Worm (Caenorhabditis elegans) whole organism, L1 larva: Measurements from ENCODE around the gene C50F4.9.

Experiments used
- C04F5.9 ChIP-seq: sonication (generic microtip); optimal IDR thresholded peaks from 2 replicates; lab custom pipeline; 2016; ENCODE audit warnings: missing genetic modification characterization, missing compliant biosample characterization
- C34B4.2 ChIP-seq: sonication (generic microtip); optimal IDR thresholded peaks from 2 replicates; lab custom pipeline; 2017; ENCODE audit warnings: mild to moderate bottlenecking, missing genetic modification characterization, missing compliant biosample characterization
- F16B12.6 ChIP-seq: fragments of 150-350 bp; optimal IDR thresholded peaks from 2 replicates; lab custom pipeline; 2014; ENCODE audit warnings: missing biosample characterization, missing genetic modification characterization
- Y116A8C.19 ChIP-seq: sonication (generic microtip); optimal IDR thresholded peaks from 2 replicates; lab custom pipeline; 2016; ENCODE audit warnings: missing compliant biosample characterization, missing genetic modification characterization, borderline replicate concordance
- alr-1 ChIP-seq: fragments of 200-800 bp; sonication (Bioruptor generic); optimal IDR thresholded peaks from 2 replicates; lab custom pipeline; 2018; ENCODE audit warnings: borderline replicate concordance, mild to moderate bottlenecking, missing genetic modification characterization, missing compliant biosample characterization
- ama-1 ChIP-seq: fragments of 150-350 bp; optimal IDR thresholded peaks from 2 replicates; lab custom pipeline; 2014
- blmp-1 ChIP-seq: fragments of 150-350 bp; optimal IDR thresholded peaks from 2 replicates; lab custom pipeline; 2014; ENCODE audit warnings: missing biosample characterization, missing genetic modification characterization
- ceh-63 ChIP-seq: fragments of 200-800 bp; sonication (Bioruptor generic); optimal IDR thresholded peaks from 2 replicates; lab custom pipeline; 2018; ENCODE audit warnings: mild to moderate bottlenecking, missing genetic modification characterization, missing compliant biosample characterization
- ceh-82 ChIP-seq, 3 experiments: fragments of 150-350 bp in 1 of 3; sonication (generic microtip) in 2 of 3; optimal IDR thresholded peaks; 2 replicates each; lab custom pipeline; 2014 to 2017; ENCODE audit warnings: missing biosample characterization in 3 of 3, missing genetic modification characterization in 3 of 3
- ceh-88 ChIP-seq: fragments of 200-800 bp; sonication (Bioruptor generic); IDR thresholded peaks from 2 replicates; pipeline ENCODE4 v1.3.6; 2022; ENCODE audit warnings: missing genetic modification characterization, missing compliant biosample characterization
- ces-1 ChIP-seq: fragments of 150-350 bp; optimal IDR thresholded peaks from 2 replicates; lab custom pipeline; 2014; ENCODE audit warnings: missing biosample characterization, missing genetic modification reagents, missing genetic modification characterization
- dpl-1 ChIP-seq, 3 experiments: fragments of 150-350 bp in 2 of 3; sonication (generic microtip) in 1 of 3; optimal IDR thresholded peaks; 2 replicates each; lab custom pipeline; 2014 to 2017; ENCODE audit warnings: missing biosample characterization in 3 of 3, missing genetic modification characterization in 3 of 3, missing genetic modification reagents in 3 of 3
- dsc-1 ChIP-seq: sonication (generic microtip); optimal IDR thresholded peaks from 2 replicates; lab custom pipeline; 2016; ENCODE audit warnings: mild to moderate bottlenecking, missing genetic modification characterization, missing compliant biosample characterization
- efl-1 ChIP-seq, 4 experiments: fragments of 150-350 bp; optimal IDR thresholded peaks in 3 of 4; peaks in 1 of 4; 1 replicate in 1 of 4; 2 replicates in 3 of 4; lab custom pipeline; 2014; ENCODE audit warnings: missing biosample characterization in 2 of 4, missing genetic modification characterization in 2 of 4, missing genetic modification reagents in 2 of 4
- egl-13 ChIP-seq: sonication (generic microtip); optimal IDR thresholded peaks from 2 replicates; lab custom pipeline; 2016; ENCODE audit warnings: missing genotype, missing genetic modification reagents, missing genetic modification characterization, missing compliant biosample characterization
- egl-27 ChIP-seq, 2 experiments: fragments of 150-350 bp in 1 of 2; sonication (generic microtip); optimal IDR thresholded peaks; 3 replicates each; lab custom pipeline; 2017 to 2018; ENCODE audit warnings: missing biosample characterization in 2 of 2, missing genetic modification characterization in 2 of 2, missing genetic modification reagents in 2 of 2
- elt-2 ChIP-seq: sonication (generic microtip); optimal IDR thresholded peaks from 2 replicates; lab custom pipeline; 2016; ENCODE audit warnings: missing genetic modification characterization, mild to moderate bottlenecking, inconsistent platforms, missing compliant biosample characterization, missing genetic modification reagents
- elt-3 ChIP-seq, 6 experiments: fragments of 150-350 bp in 1 of 6; sonication (generic microtip); optimal IDR thresholded peaks; 2 replicates each; lab custom pipeline; 2017 to 2018; ENCODE audit warnings: missing biosample characterization in 6 of 6, missing genetic modification characterization in 6 of 6, inconsistent platforms in 1 of 6
- fkh-10 ChIP-seq: sonication (generic microtip); optimal IDR thresholded peaks from 2 replicates; lab custom pipeline; 2017; ENCODE audit warnings: missing biosample characterization, missing genetic modification reagents, missing genetic modification characterization
- fkh-4 ChIP-seq: sonication (generic microtip); optimal IDR thresholded peaks from 2 replicates; lab custom pipeline; 2016; ENCODE audit warnings: missing compliant biosample characterization, missing genetic modification characterization, borderline replicate concordance
- fkh-8 ChIP-seq: sonication (generic microtip); optimal IDR thresholded peaks from 2 replicates; lab custom pipeline; 2016; ENCODE audit warnings: mild to moderate bottlenecking, missing genetic modification characterization, missing compliant biosample characterization
- fos-1 ChIP-seq: fragments of 150-350 bp; optimal IDR thresholded peaks from 2 replicates; lab custom pipeline; 2014; ENCODE audit warnings: missing biosample characterization, missing genetic modification characterization
- grh-1 ChIP-seq: fragments of 200-800 bp; sonication (Bioruptor generic); IDR thresholded peaks from 2 replicates; pipeline ENCODE4 v1.3.6; 2022; ENCODE audit warnings: missing genetic modification reagents, missing genetic modification characterization, missing compliant biosample characterization
- hlh-17 ChIP-seq: fragments of 200-800 bp; sonication (Bioruptor generic); optimal IDR thresholded peaks from 2 replicates; lab custom pipeline; 2018; ENCODE audit warnings: missing genetic modification characterization, mild to moderate bottlenecking, missing compliant biosample characterization, moderate library complexity, borderline replicate concordance
- hlh-4 ChIP-seq: sonication (generic microtip); optimal IDR thresholded peaks from 2 replicates; lab custom pipeline; 2016; ENCODE audit warnings: mild to moderate bottlenecking, missing genetic modification characterization, missing compliant biosample characterization
- hpl-2 ChIP-seq: fragments of 150-350 bp; optimal IDR thresholded peaks from 2 replicates; lab custom pipeline; 2014; ENCODE audit warnings: missing biosample characterization, missing genetic modification reagents, missing genetic modification characterization
- isw-1 ChIP-seq: fragments of 200-800 bp; sonication (Bioruptor generic); IDR thresholded peaks from 2 replicates; pipeline ENCODE4 v1.3.6; 2022; ENCODE audit warnings: missing genetic modification characterization, missing compliant biosample characterization
- jun-1 ChIP-seq: fragments of 150-350 bp; optimal IDR thresholded peaks from 2 replicates; lab custom pipeline; 2014; ENCODE audit warnings: missing biosample characterization, missing genetic modification reagents, missing genetic modification characterization
- lin-13 ChIP-seq: fragments of 150-350 bp; optimal IDR thresholded peaks from 2 replicates; lab custom pipeline; 2014; ENCODE audit warnings: missing biosample characterization, missing genetic modification reagents, missing genetic modification characterization
- lin-14 ChIP-seq: fragments of 200-800 bp; sonication (Bioruptor generic); optimal IDR thresholded peaks from 2 replicates; lab custom pipeline; 2018; ENCODE audit warnings: mild to moderate bottlenecking, missing genetic modification characterization, moderate library complexity, missing compliant biosample characterization
- lin-15B ChIP-seq: fragments of 150-350 bp; sonication (generic microtip); optimal IDR thresholded peaks from 3 replicates; lab custom pipeline; 2014; ENCODE audit warnings: missing biosample characterization, missing genetic modification characterization
- lin-35 ChIP-seq, 2 experiments: fragments of 150-350 bp; optimal IDR thresholded peaks; 2 replicates each; lab custom pipeline; 2014; ENCODE audit warnings: missing biosample characterization in 2 of 2, missing genetic modification characterization in 2 of 2, missing genetic modification reagents in 2 of 2
- lir-3 ChIP-seq: sonication (generic microtip); optimal IDR thresholded peaks from 2 replicates; lab custom pipeline; 2016; ENCODE audit warnings: mild to moderate bottlenecking, missing genetic modification characterization, moderate library complexity, missing compliant biosample characterization; ENCODE audit not compliant: poor library complexity
- mdl-1 ChIP-seq, 2 experiments: fragments of 150-350 bp; optimal IDR thresholded peaks; 2 replicates each; lab custom pipeline; 2014 to 2017; ENCODE audit warnings: missing biosample characterization in 2 of 2, missing genetic modification characterization in 2 of 2, inconsistent platforms in 1 of 2
- mef-2 ChIP-seq: fragments of 150-350 bp; optimal IDR thresholded peaks from 2 replicates; lab custom pipeline; 2014; ENCODE audit warnings: missing biosample characterization, missing genetic modification characterization
- nhr-11 ChIP-seq: fragments of 150-350 bp; optimal IDR thresholded peaks from 2 replicates; lab custom pipeline; 2014; ENCODE audit warnings: missing biosample characterization, missing genetic modification characterization
- nhr-20 ChIP-seq: sonication (generic microtip); optimal IDR thresholded peaks from 2 replicates; lab custom pipeline; 2016; ENCODE audit warnings: mild to moderate bottlenecking, missing genetic modification characterization, missing compliant biosample characterization
- nhr-28 ChIP-seq: fragments of 150-350 bp; optimal IDR thresholded peaks from 2 replicates; lab custom pipeline; 2014; ENCODE audit warnings: missing biosample characterization, missing genetic modification characterization
- nhr-47 ChIP-seq: sonication (generic microtip); optimal IDR thresholded peaks from 2 replicates; lab custom pipeline; 2016; ENCODE audit warnings: mild to moderate bottlenecking, missing genetic modification characterization, moderate library complexity, missing compliant biosample characterization
- nhr-71 ChIP-seq: sonication (generic microtip); optimal IDR thresholded peaks from 2 replicates; lab custom pipeline; 2016; ENCODE audit warnings: mild to moderate bottlenecking, missing genetic modification characterization, moderate library complexity, missing compliant biosample characterization
- nhr-76 ChIP-seq: sonication (generic microtip); optimal IDR thresholded peaks from 2 replicates; lab custom pipeline; 2017; ENCODE audit warnings: missing biosample characterization, missing genetic modification characterization
- nhr-77 ChIP-seq: fragments of 150-350 bp; optimal IDR thresholded peaks from 2 replicates; lab custom pipeline; 2014; ENCODE audit warnings: missing biosample characterization, missing genetic modification characterization
- nhr-90 ChIP-seq: sonication (generic microtip); optimal IDR thresholded peaks from 2 replicates; lab custom pipeline; 2016; ENCODE audit warnings: mild to moderate bottlenecking, missing genetic modification characterization, missing compliant biosample characterization; ENCODE audit not compliant: poor library complexity
- pqm-1 ChIP-seq: sonication (generic microtip); optimal IDR thresholded peaks from 3 replicates; lab custom pipeline; 2017; ENCODE audit warnings: missing biosample characterization, missing genetic modification characterization
- rnt-1 ChIP-seq: sonication (generic microtip); optimal IDR thresholded peaks from 2 replicates; lab custom pipeline; 2016; ENCODE audit warnings: mild to moderate bottlenecking, missing genetic modification characterization, moderate library complexity, missing compliant biosample characterization
- sptf-1 ChIP-seq: fragments of 150-350 bp; optimal IDR thresholded peaks from 2 replicates; lab custom pipeline; 2014; ENCODE audit warnings: missing biosample characterization, missing genetic modification characterization
- tlp-1 ChIP-seq: fragments of 150-350 bp; optimal IDR thresholded peaks from 2 replicates; lab custom pipeline; 2014; ENCODE audit warnings: missing biosample characterization, missing genetic modification characterization
- unc-86 ChIP-seq: sonication (generic microtip); optimal IDR thresholded peaks from 2 replicates; lab custom pipeline; 2016; ENCODE audit warnings: missing genetic modification characterization, missing compliant biosample characterization
- vab-15 ChIP-seq: sonication (generic microtip); optimal IDR thresholded peaks from 2 replicates; lab custom pipeline; 2017; ENCODE audit warnings: missing genotype, mild to moderate bottlenecking, missing genetic modification characterization, missing compliant biosample characterization
- xbp-1 ChIP-seq: sonication (generic microtip); optimal IDR thresholded peaks from 2 replicates; lab custom pipeline; 2016; ENCODE audit warnings: missing genetic modification characterization, missing compliant biosample characterization
- zag-1 ChIP-seq: fragments of 150-350 bp; optimal IDR thresholded peaks from 2 replicates; lab custom pipeline; 2014; ENCODE audit warnings: missing biosample characterization, missing genetic modification characterization
- zip-4 ChIP-seq: fragments of 200-800 bp; sonication (Bioruptor generic); optimal IDR thresholded peaks from 2 replicates; lab custom pipeline; 2018; ENCODE audit warnings: mild to moderate bottlenecking, missing genetic modification characterization, moderate library complexity, missing compliant biosample characterization

Gene C50F4.9

DNA sequence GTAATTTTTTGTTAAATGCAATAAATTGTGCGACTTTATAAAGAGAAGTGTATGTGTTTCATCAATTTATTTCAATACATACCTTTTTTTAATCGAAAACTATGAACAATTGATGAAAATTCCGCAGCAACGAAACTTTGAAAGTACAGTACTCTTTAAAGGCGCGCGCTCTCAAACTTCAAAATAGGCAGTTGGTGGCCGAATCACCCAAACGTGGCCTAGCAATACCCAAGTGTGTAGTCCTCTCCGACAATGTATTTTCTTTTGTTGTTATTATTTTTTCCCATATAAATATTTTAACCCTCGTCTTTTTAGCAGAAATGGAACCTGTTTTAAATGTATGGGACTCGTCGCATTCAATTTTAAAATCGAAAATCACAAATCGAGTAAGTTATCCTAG, 12.5 kb upstream of the C50F4.9 start, which contains the start of gene C50F4.4 (continued):
- TF ChIP-seq efl-1 (optimal IDR thresholded peaks at IDR 0.05; lab: Kevin White, UChicago): peak; percentile 32 to 56
- peak; percentile 49 to 94 for TF ChIP-seq efl-1 (GFP tag; optimal IDR thresholded peaks at IDR 0.05 in 1 of 2; lab: Kevin White, UChicago)
- no peak for TF ChIP-seq F16B12.6 (tag; lab: Kevin White, UChicago)
- TF ChIP-seq xbp-1 (tag; lab: Kevin White, UChicago): peak; percentile 62
- TF ChIP-seq nhr-77 (tag; lab: Kevin White, UChicago): no peak
- TF ChIP-seq zag-1 (tag; lab: Kevin White, UChicago): no peak
- TF ChIP-seq nhr-11 (tag; lab: Kevin White, UChicago): no peak
- TF ChIP-seq fkh-8 (tag; lab: Kevin White, UChicago): peak; percentile 15
- no peak for TF ChIP-seq ceh-63 (GFP tag; lab: Kevin White, UChicago)
- TF ChIP-seq nhr-28 (tag; lab: Kevin White, UChicago): no peak
- peak; percentile 61 for TF ChIP-seq dsc-1 (tag; lab: Kevin White, UChicago)
- no peak for TF ChIP-seq fkh-10 (GFP tag; lab: Kevin White, UChicago)
- no peak for TF ChIP-seq isw-1
- TF ChIP-seq sptf-1 (tag; lab: Kevin White, UChicago): no peak
- no peak for TF ChIP-seq ceh-88 (GFP tag; lab: Robert Waterston, UW)
- TF ChIP-seq dpl-1 (GFP tag; optimal IDR thresholded peaks at IDR 0.05; lab: Kevin White, UChicago): peak; percentile 20 to 65 (median 38)
- TF ChIP-seq C04F5.9: no peak
- TF ChIP-seq tlp-1 (tag; lab: Kevin White, UChicago): no peak
- TF ChIP-seq ces-1: no peak
- TF ChIP-seq nhr-47 (tag; lab: Kevin White, UChicago): peak; percentile 67
- TF ChIP-seq hpl-2 (GFP tag; lab: Kevin White, UChicago): no peak
- no peak for TF ChIP-seq lin-13 (GFP tag; lab: Kevin White, UChicago)
- TF ChIP-seq nhr-76 (tag; lab: Kevin White, UChicago): no peak
- peak; percentile 93 for TF ChIP-seq rnt-1
- no peak for TF ChIP-seq alr-1
- TF ChIP-seq vab-15 (tag; lab: Kevin White, UChicago): no peak
- no peak for TF ChIP-seq hlh-4 (tag; lab: Kevin White, UChicago)
- TF ChIP-seq blmp-1 (tag; lab: Kevin White, UChicago): no peak
- peak; percentile 36 for TF ChIP-seq egl-13 (tag; lab: Kevin White, UChicago)
- peak; percentile 71 for TF ChIP-seq nhr-90 (tag; lab: Kevin White, UChicago)
- no peak for TF ChIP-seq grh-1 (GFP tag; lab: Robert Waterston, UW)
- TF ChIP-seq Y116A8C.19 (tag; lab: Kevin White, UChicago): no peak
- TF ChIP-seq unc-86 (tag; lab: Kevin White, UChicago): peak; percentile 15
- TF ChIP-seq C34B4.2 (tag; lab: Kevin White, UChicago): no peak
- TF ChIP-seq zip-4: no peak
- no peak for TF ChIP-seq ama-1 (lab: Kevin White, UChicago)
- TF ChIP-seq elt-2 (tag; lab: Kevin White, UChicago): no peak
- TF ChIP-seq lin-35 (GFP tag; optimal IDR thresholded peaks at IDR 0.05; lab: Kevin White, UChicago): peak; percentile 29 to 33
- no peak for TF ChIP-seq fos-1
- TF ChIP-seq jun-1 (tag; lab: Kevin White, UChicago): no peak
- no peak for TF ChIP-seq elt-3 (tag; optimal IDR thresholded peaks at IDR 0.05; lab: Kevin White, UChicago)
- TF ChIP-seq lin-14: peak; percentile 50
- no peak for TF ChIP-seq hlh-17 (GFP tag; lab: Kevin White, UChicago)
- no peak for TF ChIP-seq egl-27 (tag; optimal IDR thresholded peaks at IDR 0.05; lab: Kevin White, UChicago)
- TF ChIP-seq mef-2: no peak
- peak; percentile 53 for TF ChIP-seq nhr-20 (tag; lab: Kevin White, UChicago)
- TF ChIP-seq fkh-4 (tag; lab: Kevin White, UChicago): peak; percentile 64
- peak; percentile 69 for TF ChIP-seq nhr-71 (tag; lab: Kevin White, UChicago)
- TF ChIP-seq lir-3 (tag; lab: Kevin White, UChicago): peak; percentile 77
- no peak for TF ChIP-seq ceh-82 (tag; optimal IDR thresholded peaks at IDR 0.05; lab: Kevin White, UChicago)
- no peak for TF ChIP-seq pqm-1
- no peak for TF ChIP-seq mdl-1 (tag; optimal IDR thresholded peaks at IDR 0.05; lab: Kevin White, UChicago)
- no peak for TF ChIP-seq lin-15B
